Worm (Caenorhabditis elegans): ENCODE results near the gene tbx-31.
"Not testable (repeated sequence)": the region's sequence is repeated elsewhere in the genome, so short reads cannot be mapped to it uniquely, and the experiment has no call there.

tbx-31 gene

ce11 chrX:1698476-1698875, 24.5 kb upstream of the tbx-31 start:
- TF ChIP-seq ets-7 (tag; optimal IDR thresholded peaks at IDR 0.05) (no peak), tra-4 (tag; optimal IDR thresholded peaks at IDR 0.05) (no peak), scrt-1 (GFP tag; IDR thresholded peaks at IDR 0.05) (no peak), pes-1 (GFP tag; IDR thresholded peaks at IDR 0.05) (no peak), flt-1 (GFP tag; IDR thresholded peaks at IDR 0.05) (no peak)

- not testable (repeated sequence) for TF ChIP-seq ceh-36, hmbx-1, B0310.2 (tag; optimal IDR thresholded peaks at IDR 0.05)
Measured at ce11 chrX:1696879-1697278, 22.9 kb upstream of the tbx-31 start, which contains the start of gene C36C9.4. Gene C36C9.4, minus strand, starts transcription at chrX:1696979.

- not testable (repeated sequence) for TF ChIP-seq hmbx-1 (tag; optimal IDR thresholded peaks at IDR 0.05); scrt-1 (GFP tag; IDR thresholded peaks at IDR 0.05); tbx-37 (GFP tag; conservative IDR thresholded peaks at IDR 0.05)
Measured at ce11 chrX:1690894-1691293, 16.9 kb upstream of the tbx-31 start, which contains the start of gene C36C9.6. Gene C36C9.6, minus strand, starts transcription at chrX:1690994.

ce11 chrX:1689996-1690395, 16.0 kb upstream of the tbx-31 start, which contains the start of gene C36C9.12:
Gene C36C9.12, minus strand, starts transcription at chrX:1690096.
- TF ChIP-seq aly-1 (tag; optimal IDR thresholded peaks at IDR 0.05); tbx-11 (GFP tag; IDR thresholded peaks at IDR 0.05); hmg-4 (GFP tag; optimal IDR thresholded peaks at IDR 0.05): not testable (repeated sequence)

- TF ChIP-seq sea-1 (GFP tag; conservative IDR thresholded peaks at IDR 0.05); ets-7 (tag; optimal IDR thresholded peaks at IDR 0.05); B0310.2 (tag; optimal IDR thresholded peaks at IDR 0.05): not testable (repeated sequence)
Measured at ce11 chrX:1687079-1687478, 13.1 kb upstream of the tbx-31 start, which contains the start of gene C36C9.11. Gene C36C9.11, plus strand, starts transcription at chrX:1687379.

ce11 chrX:1682558-1682957, 8.6 kb upstream of the tbx-31 start, which contains the start of gene meg-4:
Gene meg-4, plus strand, starts transcription at chrX:1682954.
- TF ChIP-seq ama-1 (optimal IDR thresholded peaks at IDR 0.05) = no peak
- TF ChIP-seq tra-4 (tag; optimal IDR thresholded peaks at IDR 0.05) = no peak
- no peak for TF ChIP-seq hmbx-1 (tag; optimal IDR thresholded peaks at IDR 0.05)
- no peak for TF ChIP-seq F13C5.2 (tag; optimal IDR thresholded peaks at IDR 0.05)
- no peak for TF ChIP-seq scrt-1 (GFP tag; IDR thresholded peaks at IDR 0.05)
- no peak for TF ChIP-seq aly-1 (tag; optimal IDR thresholded peaks at IDR 0.05)
- TF ChIP-seq hmg-4 (GFP tag; optimal IDR thresholded peaks at IDR 0.05) = no peak
- no peak for TF ChIP-seq ceh-13 (GFP tag; optimal IDR thresholded peaks at IDR 0.05)
- TF ChIP-seq hnd-1 (tag; optimal IDR thresholded peaks at IDR 0.05) = no peak
- no peak for TF ChIP-seq ets-7 (tag; optimal IDR thresholded peaks at IDR 0.05)
- TF ChIP-seq sea-1 (GFP tag; conservative IDR thresholded peaks at IDR 0.05) = no peak
- TF ChIP-seq ceh-36 (tag; optimal IDR thresholded peaks at IDR 0.05) = no peak
- no peak for TF ChIP-seq pes-1 (GFP tag; IDR thresholded peaks at IDR 0.05)
- TF ChIP-seq B0310.2 (tag; optimal IDR thresholded peaks at IDR 0.05) = no peak
- TF ChIP-seq tbx-11 (GFP tag; IDR thresholded peaks at IDR 0.05) = no peak
- no peak for TF ChIP-seq flt-1 (GFP tag; IDR thresholded peaks at IDR 0.05)
- no peak for TF ChIP-seq tbx-37 (GFP tag; conservative IDR thresholded peaks at IDR 0.05)

ce11 chrX:1678021-1678420, 4.1 kb upstream of the tbx-31 start, which contains the start of gene fbxa-170:
Gene fbxa-170, minus strand, starts transcription at chrX:1678121.
- TF ChIP-seq tra-4 (tag; optimal IDR thresholded peaks at IDR 0.05) (no peak), aly-1 (tag; optimal IDR thresholded peaks at IDR 0.05) (no peak), ama-1 (optimal IDR thresholded peaks at IDR 0.05) (no peak), tbx-37 (GFP tag; conservative IDR thresholded peaks at IDR 0.05) (no peak), ets-7 (tag; optimal IDR thresholded peaks at IDR 0.05) (no peak), ceh-36 (tag; optimal IDR thresholded peaks at IDR 0.05) (no peak), B0310.2 (tag; optimal IDR thresholded peaks at IDR 0.05) (no peak), scrt-1 (GFP tag; IDR thresholded peaks at IDR 0.05) (no peak), hmbx-1 (tag; optimal IDR thresholded peaks at IDR 0.05) (no peak), F13C5.2 (tag; optimal IDR thresholded peaks at IDR 0.05) (no peak), pes-1 (GFP tag; IDR thresholded peaks at IDR 0.05) (no peak), tbx-11 (GFP tag; IDR thresholded peaks at IDR 0.05) (no peak)

- no peak for TF ChIP-seq F13C5.2 (tag; optimal IDR thresholded peaks at IDR 0.05)
- no peak for TF ChIP-seq tra-4 (tag; optimal IDR thresholded peaks at IDR 0.05)
- TF ChIP-seq hmbx-1 (tag; optimal IDR thresholded peaks at IDR 0.05) = no peak
- TF ChIP-seq hnd-1 (tag; optimal IDR thresholded peaks at IDR 0.05) = no peak
- no peak for TF ChIP-seq B0310.2 (tag; optimal IDR thresholded peaks at IDR 0.05)
- TF ChIP-seq ceh-36 (tag; optimal IDR thresholded peaks at IDR 0.05) = no peak
- TF ChIP-seq ceh-13 (GFP tag; optimal IDR thresholded peaks at IDR 0.05) = no peak
- no peak for TF ChIP-seq ama-1 (optimal IDR thresholded peaks at IDR 0.05)
- no peak for TF ChIP-seq tbx-37 (GFP tag; conservative IDR thresholded peaks at IDR 0.05)
- TF ChIP-seq pes-1 (GFP tag; IDR thresholded peaks at IDR 0.05) = no peak
- TF ChIP-seq scrt-1 (GFP tag; IDR thresholded peaks at IDR 0.05) = no peak
- no peak for TF ChIP-seq tbx-11 (GFP tag; IDR thresholded peaks at IDR 0.05)
- TF ChIP-seq hmg-4 (GFP tag; optimal IDR thresholded peaks at IDR 0.05) = no peak
- no peak for TF ChIP-seq ets-7 (tag; optimal IDR thresholded peaks at IDR 0.05)
- no peak for TF ChIP-seq flt-1 (GFP tag; IDR thresholded peaks at IDR 0.05)
- no peak for TF ChIP-seq sea-1 (GFP tag; conservative IDR thresholded peaks at IDR 0.05)
Measured at ce11 chrX:1675879-1676278, 1.9 kb upstream of the tbx-31 start.

- TF ChIP-seq tbx-11 (GFP tag; IDR thresholded peaks at IDR 0.05) = no peak
- no peak for TF ChIP-seq F13C5.2 (tag; optimal IDR thresholded peaks at IDR 0.05)
- TF ChIP-seq sea-1 (GFP tag; conservative IDR thresholded peaks at IDR 0.05) = no peak
- no peak for TF ChIP-seq aly-1 (tag; optimal IDR thresholded peaks at IDR 0.05)
- no peak for TF ChIP-seq ets-7 (tag; optimal IDR thresholded peaks at IDR 0.05)
- TF ChIP-seq hnd-1 (tag; optimal IDR thresholded peaks at IDR 0.05) = no peak
- TF ChIP-seq B0310.2 (tag; optimal IDR thresholded peaks at IDR 0.05) = no peak
- no peak for TF ChIP-seq hmg-4 (GFP tag; optimal IDR thresholded peaks at IDR 0.05)
- TF ChIP-seq ceh-13 (GFP tag; optimal IDR thresholded peaks at IDR 0.05) = no peak
- no peak for TF ChIP-seq ama-1 (optimal IDR thresholded peaks at IDR 0.05)
- TF ChIP-seq ceh-36 (tag; optimal IDR thresholded peaks at IDR 0.05) = no peak
- no peak for TF ChIP-seq scrt-1 (GFP tag; IDR thresholded peaks at IDR 0.05)
- no peak for TF ChIP-seq pes-1 (GFP tag; IDR thresholded peaks at IDR 0.05)
- no peak for TF ChIP-seq flt-1 (GFP tag; IDR thresholded peaks at IDR 0.05)
- TF ChIP-seq tbx-37 (GFP tag; conservative IDR thresholded peaks at IDR 0.05) = no peak
- no peak for TF ChIP-seq tra-4 (tag; optimal IDR thresholded peaks at IDR 0.05)
- TF ChIP-seq hmbx-1 (tag; optimal IDR thresholded peaks at IDR 0.05) = no peak
Measured at ce11 chrX:1668748-1669147, 5.2 kb downstream of the tbx-31 start, which contains the start of gene R09H3.3. Gene R09H3.3, minus strand, starts transcription at chrX:1668848.

All from whole organism, early embryonic.